Worm (Caenorhabditis elegans) whole organism, mixed stage, embryonic: ENCODE results near the gene T24A6.16.

Experiments
- M03D4.4 ChIP-seq: sonication (generic microtip); optimal IDR thresholded peaks from 2 replicates; lab custom pipeline; 2017; ENCODE audit warnings: mild to moderate bottlenecking, missing genetic modification characterization, missing compliant biosample characterization
- blmp-1 ChIP-seq: fragments of 150-350 bp; optimal IDR thresholded peaks from 2 replicates; lab custom pipeline; 2014; ENCODE audit warnings: missing biosample characterization, missing genetic modification characterization
- nhr-237 ChIP-seq: fragments of 150-350 bp; optimal IDR thresholded peaks from 2 replicates; lab custom pipeline; 2014; ENCODE audit warnings: missing biosample characterization, missing genetic modification characterization
- snpc-4 ChIP-seq: fragments of 150-350 bp; optimal IDR thresholded peaks from 2 replicates; lab custom pipeline; 2014; ENCODE audit warnings: missing biosample characterization, missing genetic modification characterization

DNA sequence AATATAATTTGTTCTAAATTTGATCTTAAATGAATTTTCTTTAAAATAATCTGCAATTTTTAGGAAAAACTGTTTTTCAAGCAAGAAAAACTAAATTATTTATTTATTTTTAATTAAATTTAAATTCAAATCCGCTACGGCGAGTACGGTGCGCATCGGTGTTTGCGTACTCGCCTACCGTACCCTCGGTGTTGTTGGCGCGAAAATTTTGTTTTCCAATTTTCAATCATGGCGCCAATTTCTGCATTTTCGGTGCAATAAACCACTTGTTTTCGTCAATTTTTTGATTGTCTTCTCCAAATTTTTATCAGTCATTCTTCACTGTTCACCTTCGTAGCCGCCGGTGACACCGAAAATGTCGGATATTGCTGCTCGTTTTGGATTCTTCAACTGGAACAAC lies 16.1 kb upstream of the T24A6.16 start, which contains the start of gene pygl-1:
- TF ChIP-seq nhr-237 (tag; lab: Kevin White, UChicago) (no peak), blmp-1 (tag; lab: Kevin White, UChicago) (no peak), snpc-4 (tag; lab: Kevin White, UChicago) (no peak), M03D4.4 (tag; lab: Kevin White, UChicago) (no peak)
